Fruit fly (Drosophila melanogaster) whole organism, wandering third instar larva: Measurements from ENCODE around the gene CG9682.
A peak's percentile ranks its signal among the peaks of the same experiment; 100 is the strongest.

Experiments used
- Abd-B ChIP-seq: fragments of >200 bp; optimal IDR thresholded peaks from 2 replicates; lab custom pipeline; 2017; ENCODE audit warnings: missing biosample characterization, missing genetic modification characterization
- CrebA ChIP-seq: fragments of 200-800 bp; sonication (Bioruptor generic); optimal IDR thresholded peaks from 2 replicates; lab custom pipeline; 2016; ENCODE audit warnings: missing biosample characterization, mild to moderate bottlenecking, missing genetic modification characterization, borderline replicate concordance
- Dfd ChIP-seq: fragments of >200 bp; optimal IDR thresholded peaks from 2 replicates; lab custom pipeline; 2017; ENCODE audit warnings: missing biosample characterization, missing genetic modification characterization
- Hr78 ChIP-seq: fragments of >200 bp; optimal IDR thresholded peaks from 2 replicates; lab custom pipeline; 2017; ENCODE audit warnings: missing biosample characterization, missing genetic modification characterization
- Hr83 ChIP-seq: fragments of 200-300 bp; sonication (Bioruptor generic); optimal IDR thresholded peaks from 2 replicates; lab custom pipeline; 2016; ENCODE audit warnings: missing biosample characterization, mild to moderate bottlenecking, missing genetic modification characterization, moderate library complexity; ENCODE audit not compliant: poor library complexity, severe bottlenecking
- Myc ChIP-seq: fragments of >200 bp; optimal IDR thresholded peaks from 2 replicates; lab custom pipeline; 2017
- Rel ChIP-seq, 2 experiments: fragments of 200-800 bp; sonication (Bioruptor generic) in 1 of 2; optimal IDR thresholded peaks; 2 replicates in 1 of 2; 3 replicates in 1 of 2; lab custom pipeline; 2016 to 2019; ENCODE audit warnings: mild to moderate bottlenecking in 2 of 2, missing biosample characterization in 2 of 2, missing genetic modification characterization in 2 of 2, moderate library complexity in 1 of 2
- br ChIP-seq: fragments of 200-800 bp; sonication (Bioruptor generic); optimal IDR thresholded peaks from 2 replicates; lab custom pipeline; 2016; ENCODE audit warnings: missing biosample characterization, missing genetic modification characterization
- brk ChIP-seq: fragments of 200-800 bp; sonication (Bioruptor generic); optimal IDR thresholded peaks from 2 replicates; lab custom pipeline; 2016; ENCODE audit warnings: missing biosample characterization, mild to moderate bottlenecking, missing genetic modification characterization
- dmrt93B ChIP-seq: fragments of 200-800 bp; sonication (Bioruptor generic); optimal IDR thresholded peaks from 2 replicates; lab custom pipeline; 2018; ENCODE audit warnings: missing biosample characterization, mild to moderate bottlenecking, missing genetic modification characterization
- ey ChIP-seq: fragments of 200-800 bp; sonication (Bioruptor generic); optimal IDR thresholded peaks from 2 replicates; lab custom pipeline; 2016; ENCODE audit warnings: missing biosample characterization, missing genetic modification characterization
- foxo ChIP-seq, 2 experiments: fragments of 200-800 bp; sonication (Bioruptor generic); optimal IDR thresholded peaks; 2 replicates in 1 of 2; 3 replicates in 1 of 2; lab custom pipeline; 2016 to 2017; ENCODE audit warnings: missing biosample characterization in 2 of 2, missing genetic modification characterization in 2 of 2
- h ChIP-seq: fragments of 200-800 bp; sonication (Bioruptor generic); optimal IDR thresholded peaks from 3 replicates; lab custom pipeline; 2016; ENCODE audit warnings: missing biosample characterization, mild to moderate bottlenecking, missing genetic modification characterization
- pan ChIP-seq: fragments of >200 bp; optimal IDR thresholded peaks from 2 replicates; lab custom pipeline; 2017
- rgr ChIP-seq: fragments of 200-800 bp; sonication (Bioruptor generic); optimal IDR thresholded peaks from 3 replicates; lab custom pipeline; 2016; ENCODE audit warnings: missing biosample characterization, mild to moderate bottlenecking, missing genetic modification characterization
- tai ChIP-seq: sonication (Bioruptor generic); optimal IDR thresholded peaks from 2 replicates; lab custom pipeline; 2016; ENCODE audit warnings: missing biosample characterization, missing genetic modification characterization

Gene CG9682

dm6 chr3R:30296035-30296434 lies 45.3 kb downstream of the CG9682 start (continued):
- peak in 1 of 2 experiments; percentile 88 for TF ChIP-seq foxo (GFP tag; optimal IDR thresholded peaks at IDR 0.05; lab: Kevin White, UChicago)
- TF ChIP-seq dmrt93B (GFP tag; lab: Kevin White, UChicago), result peak; percentile 77
- no peak for TF ChIP-seq Abd-B
- no peak for TF ChIP-seq pan

- no peak for TF ChIP-seq br (GFP tag; lab: Kevin White, UChicago)
- no peak for TF ChIP-seq foxo (GFP tag; optimal IDR thresholded peaks at IDR 0.05; lab: Kevin White, UChicago)
- TF ChIP-seq CrebA, result no peak
- TF ChIP-seq ey (GFP tag; lab: Kevin White, UChicago), result no peak
- no peak for TF ChIP-seq Dfd (GFP tag; lab: Kevin White, UChicago)
- no peak for TF ChIP-seq dmrt93B (GFP tag; lab: Kevin White, UChicago)
- no peak for TF ChIP-seq h (GFP tag; lab: Kevin White, UChicago)
- no peak for TF ChIP-seq Hr78 (GFP tag; lab: Kevin White, UChicago)
- TF ChIP-seq Hr83 (GFP tag; lab: Kevin White, UChicago), result no peak
- TF ChIP-seq rgr (GFP tag; lab: Kevin White, UChicago), result no peak
- TF ChIP-seq tai (GFP tag; lab: Kevin White, UChicago), result no peak
- no peak for TF ChIP-seq Myc (lab: Kevin White, UChicago)
Measured at dm6 chr3R:30296840-30297239, 46.1 kb downstream of the CG9682 start.

dm6 chr3R:30297652-30298051 lies 46.9 kb downstream of the CG9682 start:
- TF ChIP-seq Rel (GFP tag; optimal IDR thresholded peaks at IDR 0.05; lab: Kevin White, UChicago), result no peak
- peak; percentile 14 for TF ChIP-seq Rel (tag; optimal IDR thresholded peaks at IDR 0.05; lab: Kevin White, UChicago)
- no peak for TF ChIP-seq brk (GFP tag; lab: Kevin White, UChicago)
- TF ChIP-seq, all 38 proteins: peak for 1
